Fruit fly (Drosophila melanogaster) whole organism, larva: ENCODE measurements around the gene Nxf3.
A peak's percentile ranks its signal among the peaks of the same experiment; 100 is the strongest.

Experiments used
- noc ChIP-seq: fragments of 200-800 bp; sonication (Bioruptor generic); optimal IDR thresholded peaks from 3 replicates; lab custom pipeline; 2019; ENCODE audit warnings: missing biosample characterization, mild to moderate bottlenecking, missing genetic modification characterization, moderate library complexity

Nxf3 gene

dm6 chr3L:13993742-13994719, 29.0 kb downstream of the Nxf3 start, which contains the start of gene CtsK1:
CtsK1 (plus strand) TSS chr3L:13994231.
- TF ChIP-seq noc (tag; lab: Kevin White, UChicago): peak; percentile 55

- no peak for TF ChIP-seq noc (tag; lab: Kevin White, UChicago)
Measured at dm6 chr3L:13996437-13996836, 31.4 kb downstream of the Nxf3 start.

- TF ChIP-seq noc (tag; lab: Kevin White, UChicago): no peak
Measured at dm6 chr3L:13996992-13997391, 32.0 kb downstream of the Nxf3 start, which contains the start of gene CG17361. CG17361 (plus strand) TSS chr3L:13997191.

dm6 chr3L:13999204-13999603, 34.2 kb downstream of the Nxf3 start, which contains the start of gene CG17359:
CG17359 (minus strand) TSS chr3L:13999251.
- no peak for TF ChIP-seq noc (tag; lab: Kevin White, UChicago)

- peak; percentile 4 for TF ChIP-seq noc (tag; lab: Kevin White, UChicago)
Measured at dm6 chr3L:14001658-14002523, 36.9 kb downstream of the Nxf3 start, which contains the start of the genes Nprl3 and upSET. Nprl3 (minus strand) TSS chr3L:14001880. upSET (plus strand) TSS chr3L:14002127.

- no peak for TF ChIP-seq noc (tag; lab: Kevin White, UChicago)
Measured at dm6 chr3L:14002524-14003135, 37.6 kb downstream of the Nxf3 start.

- TF ChIP-seq noc (tag; lab: Kevin White, UChicago): peak; percentile 23
Measured at dm6 chr3L:14003297-14004040, 38.5 kb downstream of the Nxf3 start.

dm6 chr3L:14004041-14004407, 39.0 kb downstream of the Nxf3 start:
- no peak for TF ChIP-seq noc (tag; lab: Kevin White, UChicago)

- TF ChIP-seq noc (tag; lab: Kevin White, UChicago): peak; percentile 96
Measured at dm6 chr3L:14004963-14005458, 40.0 kb downstream of the Nxf3 start.

- TF ChIP-seq noc (tag; lab: Kevin White, UChicago): no peak
Measured at dm6 chr3L:14005627-14006287, 40.8 kb downstream of the Nxf3 start.

- TF ChIP-seq noc (tag; lab: Kevin White, UChicago): no peak
Measured at dm6 chr3L:14006704-14007126, 41.7 kb downstream of the Nxf3 start.
